Worm (Caenorhabditis elegans) whole organism, L4 larva: ENCODE measurements around the gene set-26.
A peak's percentile ranks its signal among the peaks of the same experiment; 100 is the strongest.

ENCODE experiments used
- F44E2.7 ChIP-seq: fragments of 200-800 bp; sonication (Bioruptor generic); IDR thresholded peaks from 2 replicates; pipeline ENCODE4 v2.1.2; 2022; ENCODE audit warnings: missing genetic modification characterization, missing compliant biosample characterization
- hlh-30 ChIP-seq: sonication (generic microtip); optimal IDR thresholded peaks from 2 replicates; lab custom pipeline; 2017; ENCODE audit warnings: antibody characterized with exemption, mild to moderate bottlenecking, missing genetic modification characterization, missing compliant biosample characterization; ENCODE audit not compliant: insufficient read depth
- nhr-11 ChIP-seq: fragments of 150-350 bp; optimal IDR thresholded peaks from 2 replicates; lab custom pipeline; 2014; ENCODE audit warnings: missing biosample characterization, missing genetic modification characterization
- nhr-28 ChIP-seq: fragments of 150-350 bp; optimal IDR thresholded peaks from 2 replicates; lab custom pipeline; 2014; ENCODE audit warnings: missing biosample characterization, missing genetic modification characterization
- set-16 ChIP-seq: fragments of 200-800 bp; sonication (Bioruptor generic); IDR thresholded peaks from 2 replicates; pipeline ENCODE4 v1.3.6; 2022; ENCODE audit warnings: missing genetic modification reagents, missing genetic modification characterization, missing compliant biosample characterization
- snpc-1.2 ChIP-seq: fragments of 200-800 bp; sonication (Bioruptor generic); IDR thresholded peaks from 2 replicates; pipeline ENCODE4 v1.3.6; 2022; ENCODE audit warnings: missing genetic modification reagents, missing genetic modification characterization, missing compliant biosample characterization
- tra-1 ChIP-seq: fragments of 200-800 bp; sonication (Bioruptor generic); IDR thresholded peaks from 2 replicates; pipeline ENCODE4 v1.3.6; 2022; ENCODE audit warnings: missing genetic modification reagents, missing genetic modification characterization, missing compliant biosample characterization
- unc-39 ChIP-seq: sonication (generic microtip); optimal IDR thresholded peaks from 2 replicates; lab custom pipeline; 2017; ENCODE audit warnings: missing biosample characterization, missing genetic modification characterization

Gene set-26

DNA sequence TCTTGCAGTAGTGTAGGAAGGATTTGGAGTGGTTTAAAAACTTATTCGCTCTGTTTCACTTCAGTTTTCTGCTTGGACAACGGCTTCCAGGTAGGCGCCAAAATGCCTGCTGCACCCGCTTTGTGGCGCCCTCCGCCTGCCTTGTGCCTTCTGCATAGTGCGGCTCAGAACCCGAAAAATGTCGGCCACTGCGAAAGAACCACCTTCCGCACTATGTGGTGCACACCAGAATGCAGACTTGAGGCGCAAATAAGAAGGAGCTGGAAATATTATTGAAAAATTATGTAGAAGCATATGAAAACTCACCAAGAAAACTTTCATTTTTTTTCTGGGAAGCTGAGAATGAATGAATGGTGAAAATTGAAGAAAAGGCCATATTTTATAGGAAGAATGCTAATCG lies 32.6 kb downstream of the set-26 start:
- TF ChIP-seq snpc-1.2, result peak; percentile 83

DNA sequence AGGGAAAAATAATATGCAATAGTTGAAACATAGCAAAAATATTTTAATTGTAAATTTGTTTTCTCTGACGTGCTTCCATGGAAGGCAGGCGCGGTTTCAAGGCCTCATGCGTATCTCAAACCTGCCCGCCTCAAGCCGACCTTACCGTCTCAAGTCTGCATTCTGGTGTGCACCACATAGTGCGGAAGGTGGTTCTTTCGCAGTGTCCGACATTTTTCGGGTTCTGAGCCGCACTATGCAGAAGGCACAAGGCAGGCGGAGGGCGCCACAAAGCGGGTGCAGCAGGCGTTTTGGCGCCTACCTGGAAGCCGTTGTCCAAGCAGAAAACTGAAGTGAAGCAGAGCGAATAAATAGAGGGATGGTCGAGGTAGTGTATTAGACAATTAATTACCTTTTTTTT lies 33.2 kb downstream of the set-26 start:
- peak; percentile 51; the same call in 1 of the 2 replicates for TF ChIP-seq snpc-1.2
- TF ChIP-seq set-16 (GFP tag; lab: Robert Waterston, UW), result peak; percentile 53; the same call in 1 of the 2 replicates
- no peak for TF ChIP-seq nhr-11 (tag; lab: Kevin White, UChicago)
- TF ChIP-seq unc-39 (tag; lab: Kevin White, UChicago), result no peak

DNA sequence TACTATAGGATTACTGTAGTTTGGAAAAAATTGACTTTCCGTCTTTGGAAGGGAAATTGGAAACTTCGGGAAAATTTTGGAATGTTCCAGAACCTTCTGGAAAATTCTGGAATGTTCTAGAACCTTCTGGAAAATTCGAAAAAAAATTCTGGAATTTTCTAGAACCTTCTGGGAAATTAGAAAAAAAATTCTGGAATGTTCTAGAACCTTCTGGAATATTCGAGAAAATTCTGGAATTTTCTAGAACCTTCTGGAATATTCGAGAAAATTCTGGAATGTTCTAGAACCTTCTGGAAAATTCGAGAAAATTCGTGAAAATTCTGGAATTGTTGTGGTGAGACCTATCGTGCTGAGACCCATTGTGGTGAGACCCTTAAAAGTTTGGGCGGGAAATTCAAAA lies 40.6 kb downstream of the set-26 start:
- TF ChIP-seq snpc-1.2, result 0 out of 2 replicates have a peak, but pooled peaks have one; percentile 42

DNA sequence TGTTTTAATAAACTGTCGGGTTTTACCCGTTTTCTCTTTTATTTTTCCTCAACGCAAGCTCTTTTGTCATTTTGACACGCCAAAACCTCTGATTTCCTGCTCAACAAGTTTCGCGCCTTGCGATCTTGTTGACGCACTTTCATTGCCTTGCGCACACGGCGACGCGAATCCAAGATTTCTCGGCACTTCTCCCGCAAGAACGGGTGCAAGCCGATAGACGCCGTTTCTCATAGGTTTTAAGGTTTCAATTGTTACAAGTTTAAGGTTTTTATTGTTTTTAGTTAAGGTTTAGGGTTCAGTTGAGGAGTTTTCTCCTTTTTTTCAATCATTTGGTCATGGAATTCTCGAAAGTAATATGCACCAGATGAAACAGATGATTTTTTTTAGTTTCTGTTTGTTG lies 44.9 kb downstream of the set-26 start:
- peak; percentile 78 for TF ChIP-seq snpc-1.2
- TF ChIP-seq, all 104 proteins: peak for 1; not testable (repeated sequence) for 103

DNA sequence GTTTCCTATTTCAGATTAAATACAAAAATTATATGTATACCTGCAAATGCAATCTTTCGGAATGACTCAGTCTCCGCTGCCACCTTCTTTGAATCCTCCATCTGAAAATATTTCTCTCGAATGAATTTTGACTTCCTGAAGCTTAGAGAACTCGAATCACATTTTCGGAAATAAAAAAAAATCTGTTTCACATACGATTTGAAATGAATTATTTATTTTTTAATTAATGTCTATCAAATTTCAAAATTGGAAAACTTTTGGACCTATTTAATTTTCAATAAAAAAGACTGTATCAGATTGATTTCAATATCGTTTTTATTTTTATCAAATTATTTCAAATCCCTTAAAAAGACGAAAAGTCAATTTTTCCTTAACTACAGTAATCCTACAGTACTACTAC lies 53.0 kb downstream of the set-26 start, which contains the start of gene col-137:
TSS of gene col-137 (minus strand) at position 101 of the 400 bp plus-strand sequence.
- TF ChIP-seq hlh-30 (tag; lab: Kevin White, UChicago) (no peak), F44E2.7 (GFP tag; lab: Robert Waterston, UW) (no peak), tra-1 (GFP tag; lab: Robert Waterston, UW) (no peak)

DNA sequence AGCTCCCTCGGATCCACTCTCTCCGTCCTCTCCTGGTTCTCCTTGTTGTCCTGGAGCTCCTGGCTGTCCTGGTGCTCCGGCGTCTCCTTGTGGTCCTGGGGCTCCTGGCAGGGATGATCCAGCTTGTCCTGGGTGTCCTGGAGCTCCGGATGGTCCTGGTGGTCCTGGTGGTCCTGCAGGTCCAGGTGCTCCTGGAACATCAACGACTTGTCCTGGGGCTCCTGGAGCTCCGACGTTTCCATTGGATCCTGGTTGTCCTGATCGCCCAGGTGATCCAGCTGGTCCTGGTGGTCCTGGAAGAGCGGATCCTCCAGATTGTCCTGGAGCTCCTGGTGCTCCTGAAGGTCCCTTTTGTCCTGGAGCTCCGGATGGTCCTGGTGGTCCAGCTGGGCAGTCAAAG lies 54.1 kb downstream of the set-26 start:
- TF ChIP-seq set-16 (GFP tag; lab: Robert Waterston, UW), result peak; percentile 96
- TF ChIP-seq nhr-28, result no peak
